Fruit fly (Drosophila melanogaster): ENCODE measurements around the gene CG14811.

CG14811 gene

dm6 chrX:1868586-1869111 lies 46.5 kb upstream of the CG14811 start, which contains the start of the genes CG14803 and Pex5 (continued):
- TF ChIP-seq Sry-β (GFP tag; optimal IDR thresholded peaks at IDR 0.05) (peak; percentile 8), sens-2 (GFP tag; IDR thresholded peaks at IDR 0.05) (no peak), Hr51 (GFP tag; optimal IDR thresholded peaks at IDR 0.05) (no peak), CG15514 (GFP tag; optimal IDR thresholded peaks at IDR 0.05) (peak; percentile 44), slou (GFP tag; optimal IDR thresholded peaks at IDR 0.05) (no peak), CG9797 (GFP tag; optimal IDR thresholded peaks at IDR 0.05) (peak; percentile 3), CG31388 (GFP tag; optimal IDR thresholded peaks at IDR 0.05) (no peak), klu (GFP tag; IDR thresholded peaks at IDR 0.05) (no peak), cg (GFP tag; optimal IDR thresholded peaks at IDR 0.05) (no peak), CG15479 (GFP tag; optimal IDR thresholded peaks at IDR 0.05) (no peak), HHEX (GFP tag; optimal IDR thresholded peaks at IDR 0.05) (no peak), dpn (GFP tag; optimal IDR thresholded peaks at IDR 0.05) (no peak), mirr (GFP tag; optimal IDR thresholded peaks at IDR 0.05) (no peak), gcm2 (GFP tag; optimal IDR thresholded peaks at IDR 0.05) (no peak), CG6654 (GFP tag; optimal IDR thresholded peaks at IDR 0.05) (no peak), yki (optimal IDR thresholded peaks at IDR 0.05) (no peak), CG11093 (GFP tag; IDR thresholded peaks at IDR 0.05) (no peak), dm (GFP tag; optimal IDR thresholded peaks at IDR 0.05) (no peak), CG10543 (GFP tag; optimal IDR thresholded peaks at IDR 0.05) (no peak), crol (GFP tag; IDR thresholded peaks at IDR 0.05) (no peak), fd3F (GFP tag; optimal IDR thresholded peaks at IDR 0.05) (no peak), salm (tag; optimal IDR thresholded peaks at IDR 0.05) (no peak), Hr39 (optimal IDR thresholded peaks at IDR 0.05) (no peak), maf-S (GFP tag; optimal IDR thresholded peaks at IDR 0.05) (no peak), CG17912 (GFP tag; optimal IDR thresholded peaks at IDR 0.05) (no peak), CTCF (GFP tag; optimal IDR thresholded peaks at IDR 0.05) (no peak), vnd (GFP tag; IDR thresholded peaks at IDR 0.05; ENCODE audit: partially characterized antibody) (peak; percentile 39; the same call in 2 of the 3 replicates), CG12659 (GFP tag; optimal IDR thresholded peaks at IDR 0.05) (no peak), Max (GFP tag; optimal IDR thresholded peaks at IDR 0.05) (no peak), CG3726 (GFP tag; IDR thresholded peaks at IDR 0.05) (no peak), PHDP (tag; optimal IDR thresholded peaks at IDR 0.05) (no peak), amos (GFP tag; IDR thresholded peaks at IDR 0.05; ENCODE audit: partially characterized antibody) (peak; percentile 59; the same call in 1 of the 2 replicates), CG12104 (GFP tag; optimal IDR thresholded peaks at IDR 0.05) (no peak), pan (optimal IDR thresholded peaks at IDR 0.05) (no peak), pan (GFP tag; optimal IDR thresholded peaks at IDR 0.05 in 1 of 2, IDR thresholded peaks at IDR 0.05 in 1 of 2) (no peak), dysf (GFP tag; IDR thresholded peaks at IDR 0.05) (no peak), CG18011 (GFP tag; optimal IDR thresholded peaks at IDR 0.05) (no peak), TFAM (GFP tag; optimal IDR thresholded peaks at IDR 0.05) (no peak), p53 (GFP tag; optimal IDR thresholded peaks at IDR 0.05) (no peak), kni (GFP tag; optimal IDR thresholded peaks at IDR 0.05) (no peak), Lpt (GFP tag; optimal IDR thresholded peaks at IDR 0.05) (no peak), mam (GFP tag; optimal IDR thresholded peaks at IDR 0.05) (no peak), gro (GFP tag; optimal IDR thresholded peaks at IDR 0.05) (no peak), CG34376 (GFP tag; optimal IDR thresholded peaks at IDR 0.05) (peak; percentile 62), CG31365 (tag; optimal IDR thresholded peaks at IDR 0.05) (no peak), CG10565 (GFP tag; optimal IDR thresholded peaks at IDR 0.05) (no peak), tna (GFP tag; IDR thresholded peaks at IDR 0.05; ENCODE audit: partially characterized antibody) (no peak), HmgZ (tag; optimal IDR thresholded peaks at IDR 0.05) (peak; percentile 27), abd-A (tag; optimal IDR thresholded peaks at IDR 0.05) (no peak), CG11696 (GFP tag; IDR thresholded peaks at IDR 0.05) (no peak), exex (tag; optimal IDR thresholded peaks at IDR 0.05) (no peak), dati (GFP tag; IDR thresholded peaks at IDR 0.05) (no peak)
